Worm (Caenorhabditis elegans) whole organism, young adult: ENCODE data around the gene C56G2.4.

ENCODE experiments used
- B0336.3 ChIP-seq: fragments of 200-800 bp; sonication (Bioruptor generic); IDR thresholded peaks from 2 replicates; pipeline ENCODE4 v1.3.6; 2022; ENCODE audit warnings: missing genetic modification characterization, missing compliant biosample characterization
- C06A6.2 ChIP-seq: fragments of 200-800 bp; sonication (Bioruptor generic); conservative IDR thresholded peaks from 2 replicates; pipeline ENCODE4 v1.3.6; 2022; ENCODE audit warnings: missing genetic modification characterization, missing compliant biosample characterization
- F49E8.2 ChIP-seq: sonication (generic microtip); optimal IDR thresholded peaks from 3 replicates; lab custom pipeline; 2017; ENCODE audit warnings: missing genetic modification characterization, mild to moderate bottlenecking, missing compliant biosample characterization, antibody characterized with exemption, moderate library complexity; ENCODE audit not compliant: insufficient read depth
- F55B11.4 ChIP-seq: sonication (generic microtip); optimal IDR thresholded peaks from 2 replicates; lab custom pipeline; 2016; ENCODE audit warnings: missing compliant biosample characterization, missing genetic modification characterization, borderline replicate concordance; ENCODE audit not compliant: insufficient read depth
- T26A5.8 ChIP-seq: sonication (generic microtip); optimal IDR thresholded peaks from 2 replicates; lab custom pipeline; 2016; ENCODE audit warnings: missing genetic modification characterization, missing compliant biosample characterization
- Y67H2A.10 ChIP-seq: fragments of 200-800 bp; sonication (Bioruptor generic); conservative IDR thresholded peaks from 2 replicates; pipeline ENCODE4 v1.3.6; 2022; ENCODE audit warnings: missing genetic modification reagents, missing genetic modification characterization, missing compliant biosample characterization
- akir-1 ChIP-seq: fragments of 200-800 bp; sonication (Bioruptor generic); optimal IDR thresholded peaks from 2 replicates; lab custom pipeline; 2018; ENCODE audit warnings: mild to moderate bottlenecking, missing genetic modification characterization, moderate library complexity, missing compliant biosample characterization
- aptf-3 ChIP-seq: fragments of 200-800 bp; sonication (Bioruptor generic); IDR thresholded peaks from 2 replicates; pipeline ENCODE4 v1.3.6; 2022; ENCODE audit warnings: missing genetic modification characterization, missing compliant biosample characterization
- attf-3 ChIP-seq: fragments of 200-800 bp; sonication (Bioruptor generic); conservative IDR thresholded peaks from 2 replicates; pipeline ENCODE4 v1.3.6; 2022; ENCODE audit warnings: missing genetic modification reagents, missing genetic modification characterization, missing compliant biosample characterization
- attf-5 ChIP-seq: fragments of 200-800 bp; sonication (Bioruptor generic); optimal IDR thresholded peaks from 2 replicates; lab custom pipeline; 2018; ENCODE audit warnings: mild to moderate bottlenecking, missing genetic modification characterization, missing compliant biosample characterization
- bed-1 ChIP-seq: fragments of 200-800 bp; sonication (Bioruptor generic); IDR thresholded peaks from 2 replicates; pipeline ENCODE4 v1.3.6; 2022; ENCODE audit warnings: missing genetic modification reagents, missing genetic modification characterization, missing compliant biosample characterization
- ccch-3 ChIP-seq: fragments of 200-800 bp; sonication (Bioruptor generic); optimal IDR thresholded peaks from 2 replicates; lab custom pipeline; 2018; ENCODE audit warnings: mild to moderate bottlenecking, missing genetic modification characterization, missing compliant biosample characterization
- ceh-27 ChIP-seq: fragments of 200-800 bp; sonication (Bioruptor generic); optimal IDR thresholded peaks from 2 replicates; lab custom pipeline; 2018; ENCODE audit warnings: mild to moderate bottlenecking, missing genetic modification characterization, moderate library complexity, missing compliant biosample characterization
- ceh-79 ChIP-seq: sonication (generic microtip); optimal IDR thresholded peaks from 2 replicates; lab custom pipeline; 2017; ENCODE audit warnings: mild to moderate bottlenecking, missing genetic modification characterization, missing compliant biosample characterization
- ceh-91 ChIP-seq: fragments of 200-800 bp; sonication (Bioruptor generic); IDR thresholded peaks from 2 replicates; pipeline ENCODE4 v1.3.6; 2022; ENCODE audit warnings: missing genetic modification reagents, missing genetic modification characterization, missing compliant biosample characterization
- egrh-3 ChIP-seq: fragments of 200-800 bp; sonication (Bioruptor generic); IDR thresholded peaks from 2 replicates; pipeline ENCODE4 v1.3.6; 2022; ENCODE audit warnings: missing genetic modification reagents, missing genetic modification characterization, missing compliant biosample characterization
- hmg-1.2 ChIP-seq: fragments of 200-800 bp; sonication (Bioruptor generic); IDR thresholded peaks from 2 replicates; pipeline ENCODE4 v1.3.6; 2022; ENCODE audit warnings: missing genetic modification reagents, missing genetic modification characterization, missing compliant biosample characterization
- hrde-1 ChIP-seq: sonication (generic microtip); optimal IDR thresholded peaks from 2 replicates; lab custom pipeline; 2016; ENCODE audit warnings: missing genetic modification characterization, mild to moderate bottlenecking, missing compliant biosample characterization, moderate library complexity, missing genotype, missing genetic modification reagents, borderline replicate concordance
- lag-1 ChIP-seq: fragments of 200-800 bp; sonication (Bioruptor generic); IDR thresholded peaks from 2 replicates; pipeline ENCODE4 v1.3.6; 2022; ENCODE audit warnings: missing genetic modification reagents, missing genetic modification characterization, missing compliant biosample characterization
- lin-35 ChIP-seq, 3 experiments: fragments of 150-350 bp in 2 of 3; sonication (generic microtip) in 1 of 3; optimal IDR thresholded peaks; 2 replicates each; lab custom pipeline; 2014 to 2018; ENCODE audit warnings: missing biosample characterization in 3 of 3, missing genetic modification characterization in 3 of 3, missing genetic modification reagents in 3 of 3
- lin-40 ChIP-seq: sonication (generic microtip); optimal IDR thresholded peaks from 2 replicates; lab custom pipeline; 2016; ENCODE audit warnings: missing genetic modification characterization, mild to moderate bottlenecking, missing compliant biosample characterization, missing genotype, missing genetic modification reagents
- lsl-1 ChIP-seq: fragments of 200-800 bp; sonication (Bioruptor generic); optimal IDR thresholded peaks from 2 replicates; lab custom pipeline; 2018; ENCODE audit warnings: mild to moderate bottlenecking, missing genetic modification characterization, moderate library complexity, missing compliant biosample characterization
- nfya-1 ChIP-seq: sonication (generic microtip); optimal IDR thresholded peaks from 2 replicates; lab custom pipeline; 2017; ENCODE audit warnings: antibody characterized with exemption, missing compliant biosample characterization, missing genetic modification characterization, borderline replicate concordance; ENCODE audit not compliant: insufficient read depth
- nhr-120 ChIP-seq: fragments of 200-800 bp; sonication (Bioruptor generic); IDR thresholded peaks from 2 replicates; pipeline ENCODE4 v1.3.6; 2022; ENCODE audit warnings: missing genetic modification characterization, missing compliant biosample characterization
- nhr-179 ChIP-seq: sonication (generic microtip); optimal IDR thresholded peaks from 2 replicates; lab custom pipeline; 2016; ENCODE audit warnings: mild to moderate bottlenecking, missing genetic modification characterization, missing compliant biosample characterization
- nhr-90 ChIP-seq: sonication (generic microtip); optimal IDR thresholded peaks from 2 replicates; lab custom pipeline; 2016; ENCODE audit warnings: missing genotype, mild to moderate bottlenecking, missing genetic modification characterization, missing compliant biosample characterization
- pbrm-1 ChIP-seq: fragments of 200-800 bp; sonication (Bioruptor generic); IDR thresholded peaks from 2 replicates; pipeline ENCODE4 v1.3.6; 2022; ENCODE audit warnings: missing genetic modification reagents, missing genetic modification characterization, missing compliant biosample characterization
- rec-8 ChIP-seq, 2 experiments: sonication (generic microtip); optimal IDR thresholded peaks; 2 replicates each; lab custom pipeline; 2016; ENCODE audit warnings: mild to moderate bottlenecking in 2 of 2, missing genetic modification characterization in 2 of 2, missing genetic modification reagents in 2 of 2, missing genotype in 2 of 2, missing biosample characterization in 1 of 2, missing compliant biosample characterization in 1 of 2, moderate library complexity in 1 of 2
- zfh-2 ChIP-seq: fragments of 200-800 bp; sonication (Bioruptor generic); conservative IDR thresholded peaks from 2 replicates; pipeline ENCODE4 v1.3.6; 2022; ENCODE audit warnings: missing genetic modification reagents, missing genetic modification characterization, missing compliant biosample characterization

The C56G2.4 gene

DNA sequence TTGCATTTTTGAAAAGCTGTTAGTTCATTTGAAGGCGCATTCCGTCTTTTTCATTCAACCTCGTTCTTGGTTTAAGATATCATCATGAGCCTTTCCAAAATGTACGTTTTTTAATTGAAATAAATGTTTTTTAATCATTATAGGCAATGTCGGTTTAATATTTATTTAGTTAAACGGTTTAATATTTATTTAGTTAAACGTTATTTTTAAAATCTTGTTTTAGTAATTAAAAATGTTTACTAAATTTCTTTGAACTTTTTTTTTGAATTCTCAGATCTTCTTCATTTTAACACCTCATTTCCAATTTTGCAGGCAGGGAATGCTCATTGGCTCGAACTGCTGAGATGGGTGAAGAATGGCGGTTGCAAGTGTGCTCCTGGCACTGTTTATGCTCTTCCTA lies 22.5 kb upstream of the C56G2.4 start, which contains the start of gene gar-2 (continued):
- no peak for TF ChIP-seq F55B11.4 (tag; lab: Kevin White, UChicago)

DNA sequence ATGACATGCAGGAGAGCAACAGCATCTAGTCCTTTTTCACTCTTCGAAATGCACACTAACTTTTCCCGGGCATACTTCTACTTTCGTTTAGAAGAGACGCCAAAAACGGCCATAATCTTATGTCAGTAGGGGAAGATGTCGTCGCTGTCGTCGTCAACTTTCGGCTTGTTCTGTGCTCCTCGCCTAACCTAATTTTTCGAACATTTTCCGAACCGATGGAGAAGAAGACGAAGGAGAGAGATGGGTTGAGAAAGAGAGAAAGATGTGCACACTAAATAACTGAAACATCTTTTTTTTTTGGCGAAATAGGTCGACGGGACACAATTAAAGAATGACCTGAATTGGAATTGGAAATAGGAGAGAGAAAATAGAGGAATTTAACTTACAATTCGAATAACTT lies 21.2 kb upstream of the C56G2.4 start:
- no peak for TF ChIP-seq aptf-3
- TF ChIP-seq lin-35 (GFP tag; optimal IDR thresholded peaks at IDR 0.05; lab: Kevin White, UChicago): peak in 1 of 3 experiments; percentile 16

ce11 chrIII:6311452-6311851 lies 20.1 kb upstream of the C56G2.4 start:
- TF ChIP-seq egrh-3 (no peak), ceh-91 (GFP tag; lab: Robert Waterston, UW) (no peak), nhr-90 (tag; lab: Kevin White, UChicago) (no peak), attf-5 (GFP tag; lab: Kevin White, UChicago) (no peak), nfya-1 (tag; lab: Kevin White, UChicago) (no peak), ceh-79 (no peak), akir-1 (GFP tag; lab: Kevin White, UChicago) (no peak), bed-1 (GFP tag; lab: Robert Waterston, UW) (no peak), ccch-3 (GFP tag; lab: Kevin White, UChicago) (no peak), lag-1 (GFP tag; lab: Robert Waterston, UW) (no peak), hmg-1.2 (GFP tag; lab: Robert Waterston, UW) (no peak), zfh-2 (GFP tag; lab: Robert Waterston, UW) (no peak)

DNA sequence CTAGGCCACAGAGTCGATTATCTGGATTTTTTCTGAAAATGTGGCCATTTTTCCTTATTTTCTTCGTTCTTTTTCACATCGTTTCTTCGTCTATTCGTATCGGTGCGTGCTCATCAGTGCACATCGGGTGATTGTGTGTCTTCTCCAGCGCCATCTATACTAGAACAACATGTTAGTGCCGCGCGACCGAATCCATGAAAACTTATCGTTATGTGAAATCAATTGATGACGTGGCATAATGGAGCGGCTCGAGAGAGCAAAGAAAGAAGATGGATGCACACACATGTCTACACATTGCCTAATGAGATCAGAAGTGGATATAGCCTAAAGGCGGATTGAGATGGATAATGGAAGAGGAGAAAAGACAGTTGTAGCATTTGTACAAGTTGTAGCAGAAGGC lies 19.3 kb upstream of the C56G2.4 start:
- TF ChIP-seq pbrm-1 (GFP tag; lab: Robert Waterston, UW) (no peak), nhr-179 (no peak), F49E8.2 (no peak), hmg-1.2 (GFP tag; lab: Robert Waterston, UW) (no peak), lsl-1 (GFP tag; lab: Kevin White, UChicago) (no peak)

DNA sequence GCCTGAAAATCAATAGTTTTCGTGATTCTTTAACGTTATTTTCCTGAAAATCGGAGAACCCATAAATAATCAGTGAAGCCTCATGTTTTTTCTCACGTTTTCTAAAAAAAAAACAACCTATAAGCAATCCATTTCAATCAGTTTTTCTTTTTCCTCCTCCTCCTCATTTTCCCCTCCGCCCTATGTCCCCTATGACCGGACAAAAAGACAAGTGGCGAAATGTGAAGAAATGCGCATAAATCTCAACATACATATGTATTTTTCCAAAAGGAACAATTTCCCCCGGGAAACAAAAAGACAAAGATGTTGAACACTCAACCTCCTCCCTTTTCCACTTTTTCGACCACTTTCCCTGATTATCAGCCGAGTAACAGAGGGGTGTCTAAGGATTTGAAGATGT lies 16.0 kb upstream of the C56G2.4 start:
- TF ChIP-seq F49E8.2: no peak
- no peak for TF ChIP-seq rec-8 (tag; optimal IDR thresholded peaks at IDR 0.05; lab: Kevin White, UChicago)
- TF ChIP-seq hrde-1 (tag; lab: Kevin White, UChicago): no peak
- no peak for TF ChIP-seq attf-5 (GFP tag; lab: Kevin White, UChicago)
- TF ChIP-seq B0336.3 (GFP tag; lab: Robert Waterston, UW): no peak
- TF ChIP-seq T26A5.8 (tag; lab: Kevin White, UChicago): no peak
- TF ChIP-seq C06A6.2 (GFP tag; lab: Robert Waterston, UW): no peak
- TF ChIP-seq Y67H2A.10 (GFP tag; lab: Robert Waterston, UW): no peak
- no peak for TF ChIP-seq nhr-120 (GFP tag; lab: Robert Waterston, UW)
- TF ChIP-seq lin-40: no peak
- no peak for TF ChIP-seq attf-3 (GFP tag; lab: Robert Waterston, UW)
- TF ChIP-seq aptf-3: no peak
- TF ChIP-seq, all 124 proteins: peak for 0

ce11 chrIII:6316795-6317194 lies 14.7 kb upstream of the C56G2.4 start:
- TF ChIP-seq attf-3 (GFP tag; lab: Robert Waterston, UW) (no peak), ceh-27 (GFP tag; lab: Kevin White, UChicago) (peak; percentile 25)
